Fruit fly (Drosophila melanogaster) whole organism, pupa: Measurements from ENCODE around the gene PXo.

ENCODE experiments used
- CG15710 ChIP-seq: fragments of 200-800 bp; sonication (Bioruptor generic); optimal IDR thresholded peaks from 2 replicates; lab custom pipeline; 2018; ENCODE audit warnings: missing biosample characterization, mild to moderate bottlenecking, missing genetic modification characterization, moderate library complexity
- CG17806 ChIP-seq: fragments of 200-800 bp; sonication (Bioruptor generic); optimal IDR thresholded peaks from 2 replicates; lab custom pipeline; 2018; ENCODE audit warnings: missing biosample characterization, mild to moderate bottlenecking, missing genetic modification characterization, moderate library complexity
- CG32121 ChIP-seq: fragments of 200-800 bp; sonication (Bioruptor generic); IDR thresholded peaks from 2 replicates; pipeline ENCODE4 v1.3.6; 2022; ENCODE audit warnings: missing biosample characterization, missing genetic modification characterization
- CG8159 ChIP-seq: fragments of 200-800 bp; sonication (Bioruptor generic); optimal IDR thresholded peaks from 3 replicates; lab custom pipeline; 2018; ENCODE audit warnings: missing biosample characterization, mild to moderate bottlenecking, missing genetic modification characterization, moderate library complexity
- CG8301 ChIP-seq: fragments of 200-800 bp; sonication (Bioruptor generic); optimal IDR thresholded peaks from 2 replicates; lab custom pipeline; 2018; ENCODE audit warnings: missing biosample characterization, mild to moderate bottlenecking, missing genetic modification characterization
- Pif1B ChIP-seq: fragments of 200-800 bp; sonication (Bioruptor generic); optimal IDR thresholded peaks from 3 replicates; lab custom pipeline; 2016; ENCODE audit warnings: missing biosample characterization, missing genetic modification characterization
- Snoo ChIP-seq: fragments of 200-800 bp; sonication (Bioruptor generic); optimal IDR thresholded peaks from 3 replicates; lab custom pipeline; 2017; ENCODE audit warnings: missing biosample characterization, mild to moderate bottlenecking, missing genetic modification characterization, inconsistent platforms
- fd96Ca ChIP-seq: fragments of 200-800 bp; sonication (Bioruptor generic); IDR thresholded peaks from 3 replicates; pipeline ENCODE4 v1.3.6; 2022; ENCODE audit warnings: missing biosample characterization, missing genetic modification characterization
- gl ChIP-seq: fragments of 200-800 bp; sonication (Bioruptor generic); optimal IDR thresholded peaks from 2 replicates; lab custom pipeline; 2018; ENCODE audit warnings: missing biosample characterization, mild to moderate bottlenecking, missing genetic modification characterization

DNA sequence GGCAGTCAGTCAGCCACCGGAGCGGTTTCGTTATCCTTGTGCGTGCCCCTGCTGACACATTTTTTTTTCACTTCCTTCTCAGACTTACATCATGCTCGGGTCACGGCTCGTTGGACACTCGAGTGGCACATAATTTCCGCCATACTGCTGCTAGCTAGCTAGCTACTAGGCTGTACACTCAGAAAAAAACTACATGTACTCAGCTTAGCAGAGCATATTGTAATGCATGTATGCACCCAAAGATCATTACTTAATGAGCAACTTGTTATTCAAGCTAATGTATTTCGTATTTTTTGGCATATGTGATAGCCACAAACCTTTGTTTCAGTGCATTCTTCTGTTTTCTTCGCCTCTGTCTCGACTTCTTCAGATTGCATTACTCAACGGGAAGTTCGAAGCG is 43.3 kb upstream of the PXo start:
- TF ChIP-seq gl (tag; lab: Kevin White, UChicago) (no peak), CG17806 (tag; lab: Kevin White, UChicago) (no peak), Snoo (tag; lab: Kevin White, UChicago) (no peak), CG15710 (no peak), Pif1B (GFP tag; lab: Kevin White, UChicago) (no peak), fd96Ca (GFP tag; lab: Robert Waterston, UW) (no peak; the same call in 2 of the 3 replicates), CG8159 (tag; lab: Kevin White, UChicago) (no peak), CG8301 (tag; lab: Kevin White, UChicago) (no peak), CG32121 (GFP tag; lab: Robert Waterston, UW) (no peak)
